Worm (Caenorhabditis elegans): Measurements from ENCODE around the gene cdl-1.

DNA sequence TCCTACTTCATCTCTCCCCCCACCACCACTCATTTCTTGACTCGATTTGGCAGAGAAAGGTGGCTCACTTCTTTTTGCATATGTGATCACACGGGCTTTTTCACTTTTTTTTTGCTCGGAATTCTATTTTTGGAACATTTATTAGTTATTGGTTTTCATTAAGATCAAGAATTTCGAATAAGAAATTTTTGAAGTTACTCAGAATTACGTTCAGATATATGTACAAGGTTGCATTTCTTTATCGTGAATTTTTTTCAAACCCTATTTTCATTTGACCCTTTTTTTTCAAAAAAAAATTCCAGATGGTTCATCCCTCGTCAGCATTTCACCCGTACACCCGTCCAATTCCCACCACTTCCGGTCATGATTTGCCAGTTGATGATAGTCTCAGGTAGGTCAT is 20.2 kb downstream of the cdl-1 start, which contains the start of gene ceh-62:
- TF ChIP-seq nhr-237 (tag; optimal IDR thresholded peaks at IDR 0.05) (no peak), nhr-76 (tag; optimal IDR thresholded peaks at IDR 0.05) (no peak), lin-32 (GFP tag; optimal IDR thresholded peaks at IDR 0.05) (no peak), bed-3 (GFP tag; optimal IDR thresholded peaks at IDR 0.05) (no peak), lsy-2 (tag; optimal IDR thresholded peaks at IDR 0.05) (no peak), lin-13 (tag; optimal IDR thresholded peaks at IDR 0.05) (no peak), blmp-1 (tag; optimal IDR thresholded peaks at IDR 0.05) (no peak), nhr-12 (tag; optimal IDR thresholded peaks at IDR 0.05) (no peak), elt-3 (tag; optimal IDR thresholded peaks at IDR 0.05) (no peak)
